Fruit fly (Drosophila melanogaster) whole organism, wandering third instar larva: Measurements from ENCODE around the gene trx.
A peak's percentile ranks its signal among the peaks of the same experiment; 100 is the strongest.

ENCODE experiments used
- CG9705 ChIP-seq: fragments of 200-800 bp; sonication (Bioruptor generic); optimal IDR thresholded peaks from 2 replicates; lab custom pipeline; 2018; ENCODE audit warnings: missing biosample characterization, mild to moderate bottlenecking, missing genetic modification characterization
- CrebA ChIP-seq: fragments of 200-800 bp; sonication (Bioruptor generic); optimal IDR thresholded peaks from 2 replicates; lab custom pipeline; 2016; ENCODE audit warnings: missing biosample characterization, mild to moderate bottlenecking, missing genetic modification characterization, borderline replicate concordance
- Dfd ChIP-seq: fragments of >200 bp; optimal IDR thresholded peaks from 2 replicates; lab custom pipeline; 2017; ENCODE audit warnings: missing biosample characterization, missing genetic modification characterization
- Dif ChIP-seq: fragments of 200-275, 200-300 bp; sonication (Bioruptor generic); optimal IDR thresholded peaks from 2 replicates; lab custom pipeline; 2018; ENCODE audit warnings: missing biosample characterization, missing genetic modification characterization; ENCODE audit not compliant: partially characterized antibody
- Hnf4 ChIP-seq: fragments of 200-800 bp; sonication (Bioruptor generic); optimal IDR thresholded peaks from 2 replicates; lab custom pipeline; 2016; ENCODE audit warnings: missing biosample characterization, mild to moderate bottlenecking, missing genetic modification characterization
- Hr78 ChIP-seq: fragments of >200 bp; optimal IDR thresholded peaks from 2 replicates; lab custom pipeline; 2017; ENCODE audit warnings: missing biosample characterization, missing genetic modification characterization
- Hr83 ChIP-seq: fragments of 200-300 bp; sonication (Bioruptor generic); optimal IDR thresholded peaks from 2 replicates; lab custom pipeline; 2016; ENCODE audit warnings: missing biosample characterization, mild to moderate bottlenecking, missing genetic modification characterization, moderate library complexity; ENCODE audit not compliant: poor library complexity, severe bottlenecking
- Mio ChIP-seq: sonication (Bioruptor generic); optimal IDR thresholded peaks from 2 replicates; lab custom pipeline; 2016; ENCODE audit warnings: missing biosample characterization, missing genetic modification characterization
- Myc ChIP-seq: fragments of >200 bp; optimal IDR thresholded peaks from 2 replicates; lab custom pipeline; 2017
- N ChIP-seq: fragments of >200 bp; optimal IDR thresholded peaks from 2 replicates; lab custom pipeline; 2018; ENCODE audit warnings: missing biosample characterization, missing external identifiers, missing genetic modification characterization
- Rel ChIP-seq, 2 experiments: fragments of 200-800 bp; sonication (Bioruptor generic) in 1 of 2; optimal IDR thresholded peaks; 2 replicates in 1 of 2; 3 replicates in 1 of 2; lab custom pipeline; 2016 to 2019; ENCODE audit warnings: mild to moderate bottlenecking in 2 of 2, missing biosample characterization in 2 of 2, missing genetic modification characterization in 2 of 2, moderate library complexity in 1 of 2
- Sp1 ChIP-seq: fragments of 200-800 bp; sonication (Bioruptor generic); optimal IDR thresholded peaks from 3 replicates; lab custom pipeline; 2019; ENCODE audit warnings: missing biosample characterization, mild to moderate bottlenecking, missing genetic modification characterization, moderate library complexity
- Vsx2 ChIP-seq: fragments of 200-300, 225-300 bp; sonication (Bioruptor generic); optimal IDR thresholded peaks from 2 replicates; lab custom pipeline; 2018; ENCODE audit warnings: missing biosample characterization, missing genetic modification characterization; ENCODE audit not compliant: partially characterized antibody
- br ChIP-seq: fragments of 200-800 bp; sonication (Bioruptor generic); optimal IDR thresholded peaks from 2 replicates; lab custom pipeline; 2016; ENCODE audit warnings: missing biosample characterization, missing genetic modification characterization
- brk ChIP-seq: fragments of 200-800 bp; sonication (Bioruptor generic); optimal IDR thresholded peaks from 2 replicates; lab custom pipeline; 2016; ENCODE audit warnings: missing biosample characterization, mild to moderate bottlenecking, missing genetic modification characterization
- dl ChIP-seq, 2 experiments: fragments of 175-275, 200-275 bp in 1 of 2; fragments of 200-275 bp in 1 of 2; sonication (Bioruptor generic); optimal IDR thresholded peaks; lab custom pipeline; 2018; ENCODE audit warnings: mild to moderate bottlenecking in 2 of 2, missing biosample characterization in 2 of 2, missing genetic modification characterization in 2 of 2, moderate library complexity in 2 of 2; ENCODE audit not compliant: partially characterized antibody in 2 of 2, insufficient read depth in 1 of 2
- dsf ChIP-seq: sonication (Bioruptor generic); optimal IDR thresholded peaks from 2 replicates; lab custom pipeline; 2016; ENCODE audit warnings: missing biosample characterization, missing genetic modification characterization, borderline replicate concordance
- foxo ChIP-seq, 2 experiments: fragments of 200-800 bp; sonication (Bioruptor generic); optimal IDR thresholded peaks; 2 replicates in 1 of 2; 3 replicates in 1 of 2; lab custom pipeline; 2016 to 2017; ENCODE audit warnings: missing biosample characterization in 2 of 2, missing genetic modification characterization in 2 of 2
- fru ChIP-seq: fragments of 200-800 bp; sonication (Bioruptor generic); optimal IDR thresholded peaks from 3 replicates; lab custom pipeline; 2016; ENCODE audit warnings: missing biosample characterization, mild to moderate bottlenecking, missing genetic modification characterization
- h ChIP-seq: fragments of 200-800 bp; sonication (Bioruptor generic); optimal IDR thresholded peaks from 3 replicates; lab custom pipeline; 2016; ENCODE audit warnings: missing biosample characterization, mild to moderate bottlenecking, missing genetic modification characterization
- lola ChIP-seq: fragments of >200 bp; optimal IDR thresholded peaks from 2 replicates; lab custom pipeline; 2017; ENCODE audit warnings: missing biosample characterization, missing genetic modification characterization
- pan ChIP-seq: fragments of >200 bp; optimal IDR thresholded peaks from 2 replicates; lab custom pipeline; 2017
- psq ChIP-seq: fragments of 200-800 bp; sonication (Bioruptor generic); optimal IDR thresholded peaks from 3 replicates; lab custom pipeline; 2017; ENCODE audit warnings: missing biosample characterization, mild to moderate bottlenecking, missing genetic modification characterization, moderate library complexity
- sage ChIP-seq: fragments of 200-800 bp; sonication (Bioruptor generic); optimal IDR thresholded peaks from 2 replicates; lab custom pipeline; 2016; ENCODE audit warnings: missing biosample characterization, mild to moderate bottlenecking, missing genetic modification characterization
- sv ChIP-seq: fragments of 200-800 bp; sonication (Bioruptor generic); optimal IDR thresholded peaks from 3 replicates; lab custom pipeline; 2016; ENCODE audit warnings: missing biosample characterization, missing genetic modification characterization
- tai ChIP-seq: sonication (Bioruptor generic); optimal IDR thresholded peaks from 2 replicates; lab custom pipeline; 2016; ENCODE audit warnings: missing biosample characterization, missing genetic modification characterization
- usp ChIP-seq: fragments of >200 bp; optimal IDR thresholded peaks from 2 replicates; lab custom pipeline; 2017; ENCODE audit warnings: missing biosample characterization, missing genetic modification characterization
- woc ChIP-seq: sonication (Bioruptor generic); optimal IDR thresholded peaks from 2 replicates; lab custom pipeline; 2016; ENCODE audit warnings: missing biosample characterization, mild to moderate bottlenecking, missing genetic modification characterization

trx gene

DNA sequence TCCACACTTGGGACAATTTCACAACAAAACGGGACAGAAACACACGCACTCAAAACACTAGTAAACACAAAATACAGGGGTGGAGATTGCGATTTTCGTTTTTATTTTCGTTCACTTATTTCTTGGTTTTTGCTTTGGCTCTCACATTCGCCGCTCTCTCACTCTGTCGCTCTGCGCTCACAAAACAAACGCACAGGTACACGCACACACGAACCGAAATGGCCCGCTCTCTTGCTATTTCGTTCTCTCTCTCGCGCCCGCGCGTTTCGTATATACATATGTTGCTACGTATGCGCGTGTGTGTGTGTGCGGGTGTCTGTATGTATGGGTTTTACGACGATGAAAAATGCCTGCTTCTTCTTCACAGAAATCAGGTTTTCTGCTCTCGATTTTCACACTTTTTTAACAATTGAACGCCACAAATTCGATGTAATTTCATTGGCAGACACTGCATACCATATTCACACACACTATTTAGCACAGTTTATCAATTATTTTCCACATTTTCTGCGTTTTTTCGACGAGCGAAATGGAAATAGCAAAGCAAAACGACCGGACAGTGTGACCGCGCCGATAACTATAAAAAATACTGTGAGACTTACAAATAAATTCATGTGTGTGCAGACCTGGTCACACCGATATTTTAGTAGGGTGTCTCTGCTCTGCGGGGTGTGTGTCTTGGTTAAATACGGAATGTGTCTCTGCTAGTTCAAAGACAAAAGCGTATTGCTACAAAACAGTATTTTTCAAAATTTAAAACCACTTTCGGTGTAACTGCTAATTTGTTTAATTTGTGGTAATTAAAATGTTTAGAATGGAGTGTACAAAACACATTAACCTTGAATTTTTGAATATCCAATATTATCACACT is at the start of gene trx:
Gene trx, minus strand, starts transcription at position 584 of the 871 bp plus-strand sequence.
- peak; percentile 97 for TF ChIP-seq Dif (GFP tag; lab: Kevin White, UChicago)
- TF ChIP-seq CG9705 (GFP tag; lab: Kevin White, UChicago), result no peak
- no peak for TF ChIP-seq fru (GFP tag; lab: Kevin White, UChicago)
- TF ChIP-seq Sp1 (GFP tag; lab: Kevin White, UChicago), result peak; percentile 7
- TF ChIP-seq Hr83 (GFP tag; lab: Kevin White, UChicago), result peak; percentile 25
- TF ChIP-seq br, result no peak
- TF ChIP-seq sage (GFP tag; lab: Kevin White, UChicago), result peak; percentile 36
- TF ChIP-seq dl (GFP tag; optimal IDR thresholded peaks at IDR 0.05; lab: Kevin White, UChicago; ENCODE audit: insufficient read depth in 1 of 2, partially characterized antibody in 2 of 2), result peak; percentile 94 to 95
- TF ChIP-seq dsf (GFP tag; lab: Kevin White, UChicago), result no peak
- TF ChIP-seq foxo (GFP tag; optimal IDR thresholded peaks at IDR 0.05; lab: Kevin White, UChicago), result peak in 1 of 2 experiments; percentile 38
- peak; percentile 16 for TF ChIP-seq N (GFP tag; lab: Kevin White, UChicago)
- no peak for TF ChIP-seq Hnf4
- peak; percentile 2 for TF ChIP-seq woc (GFP tag; lab: Kevin White, UChicago)
- no peak for TF ChIP-seq Rel (GFP tag; optimal IDR thresholded peaks at IDR 0.05; lab: Kevin White, UChicago)
- TF ChIP-seq Rel (tag; optimal IDR thresholded peaks at IDR 0.05; lab: Kevin White, UChicago), result peak; percentile 20
- TF ChIP-seq h (GFP tag; lab: Kevin White, UChicago), result peak; percentile 42
- peak; percentile 92 for TF ChIP-seq psq (GFP tag; lab: Kevin White, UChicago)
- TF ChIP-seq brk, result peak; percentile 50
- peak; percentile 76 for TF ChIP-seq CrebA (GFP tag; lab: Kevin White, UChicago)
- peak; percentile 91 for TF ChIP-seq Vsx2 (GFP tag; lab: Kevin White, UChicago)
- TF ChIP-seq Hr78 (GFP tag; lab: Kevin White, UChicago), result no peak

DNA sequence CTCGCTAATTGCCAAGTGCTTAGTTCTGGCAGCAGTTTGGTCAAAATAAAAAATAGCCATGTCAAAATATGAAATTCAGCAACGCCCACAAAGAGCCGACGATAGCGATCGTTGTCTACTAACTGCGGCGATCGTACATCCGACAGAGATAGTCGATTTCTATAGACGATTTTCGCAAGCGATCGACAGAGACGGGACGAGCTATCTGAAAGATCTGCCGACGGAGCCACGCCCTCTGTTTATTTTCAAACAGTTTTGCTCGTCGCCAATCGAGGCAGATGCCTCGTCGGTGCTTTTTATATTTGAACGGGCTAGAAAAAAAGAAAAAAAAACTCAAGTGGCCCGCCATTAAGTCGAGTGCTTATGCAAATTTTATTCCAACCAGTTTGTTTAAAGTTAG is 48.8 kb upstream of the trx start:
- TF ChIP-seq tai (no peak), sv (GFP tag; lab: Kevin White, UChicago) (no peak), brk (no peak), lola (GFP tag; lab: Kevin White, UChicago) (no peak), Dfd (GFP tag; lab: Kevin White, UChicago) (no peak), foxo (GFP tag; optimal IDR thresholded peaks at IDR 0.05; lab: Kevin White, UChicago) (no peak), dsf (GFP tag; lab: Kevin White, UChicago) (no peak), Dif (GFP tag; lab: Kevin White, UChicago) (no peak), Sp1 (GFP tag; lab: Kevin White, UChicago) (no peak), dl (GFP tag; optimal IDR thresholded peaks at IDR 0.05; lab: Kevin White, UChicago; ENCODE audit: insufficient read depth in 1 of 2, partially characterized antibody in 2 of 2) (no peak), Myc (lab: Kevin White, UChicago) (no peak)

DNA sequence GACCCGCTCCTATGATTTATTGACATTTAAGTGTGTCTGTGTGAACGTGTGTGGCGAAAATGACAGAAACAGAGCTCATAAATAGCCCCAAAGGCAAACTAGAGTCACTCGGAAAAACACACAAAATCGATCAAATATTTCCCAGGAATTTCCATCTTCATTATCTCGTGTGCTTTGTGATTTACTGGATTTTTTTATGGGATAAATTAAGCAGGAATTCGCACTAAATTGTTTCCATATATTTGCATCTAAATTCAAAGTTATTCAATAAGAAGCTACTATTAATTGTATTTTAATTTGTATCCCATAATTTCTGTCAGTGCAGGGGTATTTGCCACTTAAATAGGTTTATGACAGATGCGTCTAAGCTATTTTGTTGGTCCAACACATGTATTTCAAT is 46.0 kb upstream of the trx start:
- no peak for TF ChIP-seq psq (GFP tag; lab: Kevin White, UChicago)
- TF ChIP-seq sv (GFP tag; lab: Kevin White, UChicago), result no peak
- no peak for TF ChIP-seq pan
- TF ChIP-seq dl (GFP tag; optimal IDR thresholded peaks at IDR 0.05; lab: Kevin White, UChicago; ENCODE audit: insufficient read depth in 1 of 2, partially characterized antibody in 2 of 2), result no peak
- TF ChIP-seq, all 38 proteins: peak for 0

DNA sequence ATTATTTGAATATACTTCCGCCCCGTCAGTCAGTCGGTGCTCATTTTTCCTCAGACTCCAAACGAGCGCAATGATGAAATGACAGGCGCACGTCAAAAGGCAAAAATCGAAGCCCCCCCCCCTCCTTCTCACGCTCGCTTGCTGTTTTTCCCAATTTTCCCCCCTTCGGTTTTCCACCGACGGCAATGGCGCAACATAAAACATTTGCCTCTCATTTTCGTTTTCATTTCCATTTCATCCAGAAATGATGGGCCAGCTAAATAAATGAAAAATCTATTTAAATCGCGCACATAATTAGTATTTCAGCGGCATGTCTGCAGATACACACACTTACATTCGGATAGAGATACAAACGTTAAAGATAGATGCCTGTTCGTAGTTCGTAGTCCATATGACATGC is 44.8 kb upstream of the trx start:
- TF ChIP-seq psq (GFP tag; lab: Kevin White, UChicago), result no peak
- TF ChIP-seq usp, result no peak
- no peak for TF ChIP-seq Hnf4
- TF ChIP-seq Rel (GFP tag; optimal IDR thresholded peaks at IDR 0.05; lab: Kevin White, UChicago), result no peak
- no peak for TF ChIP-seq Rel (tag; optimal IDR thresholded peaks at IDR 0.05; lab: Kevin White, UChicago)
- TF ChIP-seq Mio (GFP tag; lab: Kevin White, UChicago), result no peak
- no peak for TF ChIP-seq CG9705 (GFP tag; lab: Kevin White, UChicago)
- no peak for TF ChIP-seq foxo (GFP tag; optimal IDR thresholded peaks at IDR 0.05; lab: Kevin White, UChicago)
- TF ChIP-seq tai, result no peak
- no peak for TF ChIP-seq Vsx2 (GFP tag; lab: Kevin White, UChicago)
- TF ChIP-seq dsf (GFP tag; lab: Kevin White, UChicago), result no peak
- TF ChIP-seq pan, result no peak
- TF ChIP-seq h (GFP tag; lab: Kevin White, UChicago), result no peak
- no peak for TF ChIP-seq Myc (lab: Kevin White, UChicago)
